Worm (Caenorhabditis elegans) whole organism, L1 larva: Measurements from ENCODE around the gene W08E12.7.

ENCODE experiments used
- C16A3.4 ChIP-seq: fragments of 150-350 bp; optimal IDR thresholded peaks from 2 replicates; lab custom pipeline; 2014; ENCODE audit warnings: missing biosample characterization, missing genetic modification characterization
- C34B4.2 ChIP-seq: sonication (generic microtip); optimal IDR thresholded peaks from 2 replicates; lab custom pipeline; 2017; ENCODE audit warnings: mild to moderate bottlenecking, missing genetic modification characterization, missing compliant biosample characterization
- aha-1 ChIP-seq: fragments of 150-350 bp; optimal IDR thresholded peaks from 2 replicates; lab custom pipeline; 2014; ENCODE audit warnings: missing biosample characterization, missing genetic modification characterization
- alr-1 ChIP-seq: fragments of 200-800 bp; sonication (Bioruptor generic); optimal IDR thresholded peaks from 2 replicates; lab custom pipeline; 2018; ENCODE audit warnings: borderline replicate concordance, mild to moderate bottlenecking, missing genetic modification characterization, missing compliant biosample characterization
- aly-2 ChIP-seq: fragments of 150-350 bp; optimal IDR thresholded peaks from 2 replicates; lab custom pipeline; 2014; ENCODE audit warnings: missing biosample characterization, missing genetic modification characterization
- ama-1 ChIP-seq: fragments of 150-350 bp; optimal IDR thresholded peaks from 2 replicates; lab custom pipeline; 2014
- blmp-1 ChIP-seq: fragments of 150-350 bp; optimal IDR thresholded peaks from 2 replicates; lab custom pipeline; 2014; ENCODE audit warnings: missing biosample characterization, missing genetic modification characterization
- ceh-8 ChIP-seq: fragments of 200-800 bp; sonication (Bioruptor generic); optimal IDR thresholded peaks from 2 replicates; lab custom pipeline; 2018; ENCODE audit warnings: mild to moderate bottlenecking, missing genetic modification characterization, moderate library complexity, missing compliant biosample characterization
- ces-1 ChIP-seq: fragments of 150-350 bp; optimal IDR thresholded peaks from 2 replicates; lab custom pipeline; 2014; ENCODE audit warnings: missing biosample characterization, missing genetic modification reagents, missing genetic modification characterization
- dpl-1 ChIP-seq, 3 experiments: fragments of 150-350 bp in 2 of 3; sonication (generic microtip) in 1 of 3; optimal IDR thresholded peaks; 2 replicates each; lab custom pipeline; 2014 to 2017; ENCODE audit warnings: missing biosample characterization in 3 of 3, missing genetic modification characterization in 3 of 3, missing genetic modification reagents in 3 of 3
- dsc-1 ChIP-seq: sonication (generic microtip); optimal IDR thresholded peaks from 2 replicates; lab custom pipeline; 2016; ENCODE audit warnings: mild to moderate bottlenecking, missing genetic modification characterization, missing compliant biosample characterization
- efl-1 ChIP-seq, 4 experiments: fragments of 150-350 bp; optimal IDR thresholded peaks in 3 of 4; peaks in 1 of 4; 1 replicate in 1 of 4; 2 replicates in 3 of 4; lab custom pipeline; 2014; ENCODE audit warnings: missing biosample characterization in 2 of 4, missing genetic modification characterization in 2 of 4, missing genetic modification reagents in 2 of 4
- efl-3 ChIP-seq: fragments of 200-800 bp; sonication (Bioruptor generic); optimal IDR thresholded peaks from 2 replicates; lab custom pipeline; 2018; ENCODE audit warnings: mild to moderate bottlenecking, missing genetic modification characterization, missing compliant biosample characterization
- elt-2 ChIP-seq: sonication (generic microtip); optimal IDR thresholded peaks from 2 replicates; lab custom pipeline; 2016; ENCODE audit warnings: missing genetic modification characterization, mild to moderate bottlenecking, inconsistent platforms, missing compliant biosample characterization, missing genetic modification reagents
- elt-3 ChIP-seq, 6 experiments: fragments of 150-350 bp in 1 of 6; sonication (generic microtip); optimal IDR thresholded peaks; 2 replicates each; lab custom pipeline; 2017 to 2018; ENCODE audit warnings: missing biosample characterization in 6 of 6, missing genetic modification characterization in 6 of 6, inconsistent platforms in 1 of 6
- fkh-4 ChIP-seq: sonication (generic microtip); optimal IDR thresholded peaks from 2 replicates; lab custom pipeline; 2016; ENCODE audit warnings: missing compliant biosample characterization, missing genetic modification characterization, borderline replicate concordance
- fkh-8 ChIP-seq: sonication (generic microtip); optimal IDR thresholded peaks from 2 replicates; lab custom pipeline; 2016; ENCODE audit warnings: mild to moderate bottlenecking, missing genetic modification characterization, missing compliant biosample characterization
- fos-1 ChIP-seq: fragments of 150-350 bp; optimal IDR thresholded peaks from 2 replicates; lab custom pipeline; 2014; ENCODE audit warnings: missing biosample characterization, missing genetic modification characterization
- hlh-4 ChIP-seq: sonication (generic microtip); optimal IDR thresholded peaks from 2 replicates; lab custom pipeline; 2016; ENCODE audit warnings: mild to moderate bottlenecking, missing genetic modification characterization, missing compliant biosample characterization
- hpl-2 ChIP-seq: fragments of 150-350 bp; optimal IDR thresholded peaks from 2 replicates; lab custom pipeline; 2014; ENCODE audit warnings: missing biosample characterization, missing genetic modification reagents, missing genetic modification characterization
- irx-1 ChIP-seq: sonication (generic microtip); optimal IDR thresholded peaks from 2 replicates; lab custom pipeline; 2016; ENCODE audit warnings: missing genetic modification characterization, missing compliant biosample characterization
- isw-1 ChIP-seq: fragments of 200-800 bp; sonication (Bioruptor generic); IDR thresholded peaks from 2 replicates; pipeline ENCODE4 v1.3.6; 2022; ENCODE audit warnings: missing genetic modification characterization, missing compliant biosample characterization
- lin-13 ChIP-seq: fragments of 150-350 bp; optimal IDR thresholded peaks from 2 replicates; lab custom pipeline; 2014; ENCODE audit warnings: missing biosample characterization, missing genetic modification reagents, missing genetic modification characterization
- lin-14 ChIP-seq: fragments of 200-800 bp; sonication (Bioruptor generic); optimal IDR thresholded peaks from 2 replicates; lab custom pipeline; 2018; ENCODE audit warnings: mild to moderate bottlenecking, missing genetic modification characterization, moderate library complexity, missing compliant biosample characterization
- lin-15B ChIP-seq: fragments of 150-350 bp; sonication (generic microtip); optimal IDR thresholded peaks from 3 replicates; lab custom pipeline; 2014; ENCODE audit warnings: missing biosample characterization, missing genetic modification characterization
- lin-35 ChIP-seq, 2 experiments: fragments of 150-350 bp; optimal IDR thresholded peaks; 2 replicates each; lab custom pipeline; 2014; ENCODE audit warnings: missing biosample characterization in 2 of 2, missing genetic modification characterization in 2 of 2, missing genetic modification reagents in 2 of 2
- mdl-1 ChIP-seq, 2 experiments: fragments of 150-350 bp; optimal IDR thresholded peaks; 2 replicates each; lab custom pipeline; 2014 to 2017; ENCODE audit warnings: missing biosample characterization in 2 of 2, missing genetic modification characterization in 2 of 2, inconsistent platforms in 1 of 2
- mef-2 ChIP-seq: fragments of 150-350 bp; optimal IDR thresholded peaks from 2 replicates; lab custom pipeline; 2014; ENCODE audit warnings: missing biosample characterization, missing genetic modification characterization
- mep-1 ChIP-seq: fragments of 150-350 bp; optimal IDR thresholded peaks from 2 replicates; lab custom pipeline; 2014; ENCODE audit warnings: missing biosample characterization, missing genetic modification characterization
- nhr-237 ChIP-seq: fragments of 150-350 bp; optimal IDR thresholded peaks from 2 replicates; lab custom pipeline; 2014; ENCODE audit warnings: missing biosample characterization, missing genetic modification characterization
- nhr-28 ChIP-seq: fragments of 150-350 bp; optimal IDR thresholded peaks from 2 replicates; lab custom pipeline; 2014; ENCODE audit warnings: missing biosample characterization, missing genetic modification characterization
- nhr-71 ChIP-seq: sonication (generic microtip); optimal IDR thresholded peaks from 2 replicates; lab custom pipeline; 2016; ENCODE audit warnings: mild to moderate bottlenecking, missing genetic modification characterization, moderate library complexity, missing compliant biosample characterization
- nhr-76 ChIP-seq: sonication (generic microtip); optimal IDR thresholded peaks from 2 replicates; lab custom pipeline; 2017; ENCODE audit warnings: missing biosample characterization, missing genetic modification characterization
- nhr-85 ChIP-seq: sonication (generic microtip); peaks from one replicate; lab custom pipeline; 2016; ENCODE audit warnings: missing genetic modification characterization, inconsistent platforms, missing compliant biosample characterization
- nhr-90 ChIP-seq: sonication (generic microtip); optimal IDR thresholded peaks from 2 replicates; lab custom pipeline; 2016; ENCODE audit warnings: mild to moderate bottlenecking, missing genetic modification characterization, missing compliant biosample characterization; ENCODE audit not compliant: poor library complexity
- pax-3 ChIP-seq: fragments of 200-800 bp; sonication (Bioruptor generic); optimal IDR thresholded peaks from 2 replicates; lab custom pipeline; 2018; ENCODE audit warnings: mild to moderate bottlenecking, missing genetic modification characterization, moderate library complexity, missing compliant biosample characterization
- snu-23 ChIP-seq: sonication (generic microtip); optimal IDR thresholded peaks from 2 replicates; lab custom pipeline; 2016; ENCODE audit warnings: missing genetic modification characterization, missing compliant biosample characterization
- sox-4 ChIP-seq: sonication (generic microtip); optimal IDR thresholded peaks from 2 replicates; lab custom pipeline; 2016; ENCODE audit warnings: missing genetic modification characterization, missing compliant biosample characterization
- sptf-1 ChIP-seq: fragments of 150-350 bp; optimal IDR thresholded peaks from 2 replicates; lab custom pipeline; 2014; ENCODE audit warnings: missing biosample characterization, missing genetic modification characterization
- sup-37 ChIP-seq: fragments of 200-800 bp; sonication (Bioruptor generic); optimal IDR thresholded peaks from 2 replicates; lab custom pipeline; 2018; ENCODE audit warnings: mild to moderate bottlenecking, missing genetic modification characterization, missing compliant biosample characterization
- unc-130 ChIP-seq: fragments of 150-350 bp; optimal IDR thresholded peaks from 2 replicates; lab custom pipeline; 2017; ENCODE audit warnings: missing biosample characterization, missing genetic modification characterization, inconsistent platforms
- unc-98 ChIP-seq: fragments of 200-800 bp; sonication (Bioruptor generic); IDR thresholded peaks from 2 replicates; pipeline ENCODE4 v1.3.6; 2022; ENCODE audit warnings: missing genetic modification characterization, missing compliant biosample characterization
- zag-1 ChIP-seq: fragments of 150-350 bp; optimal IDR thresholded peaks from 2 replicates; lab custom pipeline; 2014; ENCODE audit warnings: missing biosample characterization, missing genetic modification characterization
- ztf-4 ChIP-seq: fragments of 150-350 bp; optimal IDR thresholded peaks from 2 replicates; lab custom pipeline; 2014; ENCODE audit warnings: missing biosample characterization, missing genetic modification characterization

Gene W08E12.7

ce11 chrIV:3336585-3336984 is 41.6 kb downstream of the W08E12.7 start, which contains the start of gene F42A6.6 (continued):
- TF ChIP-seq sptf-1 (tag; lab: Kevin White, UChicago): no peak
- peak in 1 of 2 experiments; percentile 29 for TF ChIP-seq lin-35 (GFP tag; optimal IDR thresholded peaks at IDR 0.05; lab: Kevin White, UChicago)
- TF ChIP-seq elt-2 (tag; lab: Kevin White, UChicago): peak; percentile 6
- no peak for TF ChIP-seq ces-1 (GFP tag; lab: Kevin White, UChicago)
- no peak for TF ChIP-seq nhr-237 (tag; lab: Kevin White, UChicago)
- TF ChIP-seq nhr-71 (tag; lab: Kevin White, UChicago): peak; percentile 40
- no peak for TF ChIP-seq hpl-2 (GFP tag; lab: Kevin White, UChicago)
- TF ChIP-seq nhr-85 (tag; lab: Kevin White, UChicago): peak; percentile 64
- TF ChIP-seq ama-1: peak; percentile 88

DNA sequence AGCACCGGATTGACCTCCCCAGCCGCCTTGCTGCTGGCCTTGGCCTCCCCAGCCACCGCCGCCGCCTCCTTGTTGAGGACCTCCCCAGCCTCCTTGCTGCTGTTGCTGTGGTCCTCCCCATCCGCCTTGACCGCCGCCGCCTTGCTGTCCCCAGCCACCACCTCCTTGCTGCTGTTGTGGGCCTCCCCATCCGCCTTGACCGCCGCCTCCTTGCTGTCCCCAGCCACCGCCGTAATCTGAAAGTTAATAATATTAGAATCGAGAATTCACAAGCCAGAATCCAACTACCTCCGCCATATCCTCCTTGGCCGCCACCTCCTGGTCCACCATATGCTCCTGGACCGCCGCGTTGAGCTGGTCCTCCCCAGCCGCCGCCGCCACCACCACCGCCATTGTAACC is 42.3 kb downstream of the W08E12.7 start:
- TF ChIP-seq mef-2 (tag; lab: Kevin White, UChicago) (no peak), ceh-8 (peak; percentile 89)

DNA sequence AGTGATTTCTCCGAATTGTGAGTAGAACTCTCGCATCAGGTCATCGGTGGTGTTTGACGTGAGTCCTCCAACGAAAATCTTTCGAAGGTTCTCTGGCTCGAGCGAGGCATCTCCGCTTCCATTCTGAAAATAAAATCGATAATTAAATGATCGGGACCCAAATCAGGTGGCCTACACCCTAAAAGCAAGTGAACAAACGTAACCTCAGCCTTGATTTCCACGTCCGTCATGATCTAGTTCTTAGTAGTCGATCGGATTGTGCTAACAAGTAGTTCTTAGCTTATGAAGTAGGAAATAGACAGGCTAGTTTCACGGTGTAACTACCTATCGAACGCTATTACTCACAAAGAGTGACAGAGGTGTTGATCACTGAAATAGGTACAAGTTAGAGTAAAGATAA is 43.2 kb downstream of the W08E12.7 start:
- TF ChIP-seq dsc-1 (tag; lab: Kevin White, UChicago) (no peak), ces-1 (GFP tag; lab: Kevin White, UChicago) (no peak), elt-3 (tag; optimal IDR thresholded peaks at IDR 0.05; lab: Kevin White, UChicago) (no peak), efl-1 (optimal IDR thresholded peaks at IDR 0.05; lab: Kevin White, UChicago) (no peak), efl-1 (GFP tag; optimal IDR thresholded peaks at IDR 0.05 in 1 of 2; lab: Kevin White, UChicago) (peak in 1 of 2 experiments; percentile 81), isw-1 (GFP tag; lab: Robert Waterston, UW) (no peak), lin-15B (tag; lab: Kevin White, UChicago) (no peak)

ce11 chrIV:3338676-3339075 is 43.7 kb downstream of the W08E12.7 start, which contains the start of gene hrpa-1:
TSS of gene hrpa-1 (minus strand) at chrIV:3338867.
- TF ChIP-seq nhr-76 (tag; lab: Kevin White, UChicago): no peak
- TF ChIP-seq lin-35 (GFP tag; optimal IDR thresholded peaks at IDR 0.05; lab: Kevin White, UChicago): peak; percentile 96 to 97
- peak; percentile 87 for TF ChIP-seq fkh-8 (tag; lab: Kevin White, UChicago)
- peak; percentile 72 for TF ChIP-seq irx-1
- peak; percentile 85 for TF ChIP-seq lin-13 (GFP tag; lab: Kevin White, UChicago)
- peak; percentile 84 for TF ChIP-seq blmp-1 (tag; lab: Kevin White, UChicago)
- TF ChIP-seq fos-1 (tag; lab: Kevin White, UChicago): peak; percentile 76
- no peak for TF ChIP-seq sptf-1 (tag; lab: Kevin White, UChicago)
- peak; percentile 82 for TF ChIP-seq lin-15B (tag; lab: Kevin White, UChicago)
- peak; percentile 29 for TF ChIP-seq unc-130 (tag; lab: Kevin White, UChicago)
- TF ChIP-seq dsc-1 (tag; lab: Kevin White, UChicago): peak; percentile 83
- peak in 1 of 2 experiments; percentile 75 for TF ChIP-seq mdl-1 (tag; optimal IDR thresholded peaks at IDR 0.05; lab: Kevin White, UChicago)
- TF ChIP-seq mef-2 (tag; lab: Kevin White, UChicago): peak; percentile 23
- TF ChIP-seq nhr-90 (tag; lab: Kevin White, UChicago): peak; percentile 80
- TF ChIP-seq aly-2 (tag; lab: Kevin White, UChicago): no peak
- TF ChIP-seq ztf-4 (tag; lab: Kevin White, UChicago): peak; percentile 26
- TF ChIP-seq C16A3.4 (tag; lab: Kevin White, UChicago): peak; percentile 88
- peak; percentile 89 for TF ChIP-seq snu-23 (GFP tag; lab: Kevin White, UChicago)
- peak; percentile 97 to 99 for TF ChIP-seq efl-1 (optimal IDR thresholded peaks at IDR 0.05; lab: Kevin White, UChicago)
- TF ChIP-seq efl-1 (GFP tag; optimal IDR thresholded peaks at IDR 0.05 in 1 of 2; lab: Kevin White, UChicago): peak; percentile 96 to 99
- TF ChIP-seq C34B4.2 (tag; lab: Kevin White, UChicago): no peak
- no peak for TF ChIP-seq hlh-4
- TF ChIP-seq ama-1: no peak
- peak; percentile 8 for TF ChIP-seq elt-2 (tag; lab: Kevin White, UChicago)
- no peak for TF ChIP-seq sup-37 (GFP tag; lab: Kevin White, UChicago)
- peak; percentile 31 for TF ChIP-seq zag-1
- TF ChIP-seq nhr-28: no peak
- TF ChIP-seq fkh-4: peak; percentile 36
- peak; percentile 33 for TF ChIP-seq pax-3 (tag; lab: Kevin White, UChicago)
- peak; percentile 59 for TF ChIP-seq sox-4 (tag; lab: Kevin White, UChicago)
- TF ChIP-seq dpl-1 (GFP tag; optimal IDR thresholded peaks at IDR 0.05; lab: Kevin White, UChicago): peak; percentile 96 to 98 (median 97)
- TF ChIP-seq nhr-71 (tag; lab: Kevin White, UChicago): peak; percentile 93
- no peak for TF ChIP-seq alr-1 (tag; lab: Kevin White, UChicago)
- no peak for TF ChIP-seq efl-3 (GFP tag; lab: Kevin White, UChicago)
- TF ChIP-seq lin-14 (GFP tag; lab: Kevin White, UChicago): peak; percentile 87
- TF ChIP-seq nhr-237 (tag; lab: Kevin White, UChicago): peak; percentile 40
- TF ChIP-seq unc-98 (GFP tag; lab: Robert Waterston, UW): no peak
- peak; percentile 13 for TF ChIP-seq aha-1
- peak; percentile 94 for TF ChIP-seq mep-1 (tag; lab: Kevin White, UChicago)
